Fruit fly (Drosophila melanogaster): ENCODE results near the gene AIF.

- TF ChIP-seq CTCF (GFP tag; optimal IDR thresholded peaks at IDR 0.05) = no peak
- no peak for TF ChIP-seq ssp (GFP tag; IDR thresholded peaks at IDR 0.05)
- no peak for TF ChIP-seq salm (tag; optimal IDR thresholded peaks at IDR 0.05)
- no peak for TF ChIP-seq Nf-YC (tag; optimal IDR thresholded peaks at IDR 0.05)
- peak; percentile 50; the same call in 1 of the 2 replicates for TF ChIP-seq sob (GFP tag; IDR thresholded peaks at IDR 0.05)
- peak; percentile 80 for TF ChIP-seq CG9437 (GFP tag; optimal IDR thresholded peaks at IDR 0.05)
- no peak for TF ChIP-seq peb (GFP tag; IDR thresholded peaks at IDR 0.05)
- TF ChIP-seq CG10209 (GFP tag; optimal IDR thresholded peaks at IDR 0.05) = peak; percentile 58
- TF ChIP-seq Dad (GFP tag; optimal IDR thresholded peaks at IDR 0.05) = no peak
- no peak for TF ChIP-seq CkIIα-i1 (GFP tag; IDR thresholded peaks at IDR 0.05)
- no peak for TF ChIP-seq ash1 (GFP tag; optimal IDR thresholded peaks at IDR 0.05)
These were observed 10.0 kb downstream of the AIF start for dm6 chr2L:2161244-2162243.
